Fruit fly (Drosophila melanogaster): ENCODE measurements around the gene CG6974.

CG6974 gene

dm6 chr3R:15089250-15089921 lies 10.3 kb upstream of the CG6974 start (continued):
- 0 out of 3 replicates have a peak, but pooled peaks have one; percentile 14 for TF ChIP-seq otp (GFP tag; IDR thresholded peaks at IDR 0.05)
- no peak for TF ChIP-seq ato (GFP tag; IDR thresholded peaks at IDR 0.05; ENCODE audit: partially characterized antibody)
- no peak for TF ChIP-seq MESR4 (GFP tag; optimal IDR thresholded peaks at IDR 0.05)
- no peak for TF ChIP-seq Hmx (GFP tag; optimal IDR thresholded peaks at IDR 0.05)
- no peak for TF ChIP-seq jigr1 (GFP tag; IDR thresholded peaks at IDR 0.05)
- TF ChIP-seq corto (GFP tag; optimal IDR thresholded peaks at IDR 0.05) = no peak
- no peak for TF ChIP-seq dimm (GFP tag; IDR thresholded peaks at IDR 0.05)
- peak; percentile 26; the same call in 1 of the 3 replicates for TF ChIP-seq Optix (GFP tag; IDR thresholded peaks at IDR 0.05)
- peak in 1 of 2 experiments; percentile 7 for TF ChIP-seq insv (GFP tag; optimal IDR thresholded peaks at IDR 0.05)
- TF ChIP-seq Hsf (GFP tag; optimal IDR thresholded peaks at IDR 0.05) = no peak
- TF ChIP-seq tin (GFP tag; optimal IDR thresholded peaks at IDR 0.05) = no peak
- TF ChIP-seq prd (optimal IDR thresholded peaks at IDR 0.05) = no peak
- peak; percentile 50; the same call in 2 of the 3 replicates for TF ChIP-seq prd (GFP tag; IDR thresholded peaks at IDR 0.05)
- peak; percentile 41 for TF ChIP-seq CG6683 (GFP tag; optimal IDR thresholded peaks at IDR 0.05)
- peak; percentile 29 for TF ChIP-seq grau (tag; optimal IDR thresholded peaks at IDR 0.05)
- TF ChIP-seq Trl (optimal IDR thresholded peaks at IDR 0.05) = peak in 1 of 2 experiments; percentile 2
- TF ChIP-seq Trl (GFP tag; optimal IDR thresholded peaks at IDR 0.05) = no peak
- no peak for TF ChIP-seq CG8765 (GFP tag; IDR thresholded peaks at IDR 0.05)
- TF ChIP-seq phol (tag; optimal IDR thresholded peaks at IDR 0.05) = no peak
- no peak for TF ChIP-seq Ada2b (GFP tag; IDR thresholded peaks at IDR 0.05)
- TF ChIP-seq tap (tag; optimal IDR thresholded peaks at IDR 0.05) = peak; percentile 15
- no peak for TF ChIP-seq tx (GFP tag; optimal IDR thresholded peaks at IDR 0.05)
- TF ChIP-seq bigmax (GFP tag; optimal IDR thresholded peaks at IDR 0.05) = no peak
- TF ChIP-seq Blimp-1 (GFP tag; optimal IDR thresholded peaks at IDR 0.05) = peak; percentile 60
- no peak for TF ChIP-seq danr (GFP tag; IDR thresholded peaks at IDR 0.05)
- TF ChIP-seq CoRest (tag; optimal IDR thresholded peaks at IDR 0.05) = peak; percentile 57
- TF ChIP-seq Drgx (GFP tag; IDR thresholded peaks at IDR 0.05) = no peak
- TF ChIP-seq CG2678 (tag; optimal IDR thresholded peaks at IDR 0.05) = peak; percentile 76
- TF ChIP-seq Kr (GFP tag; optimal IDR thresholded peaks at IDR 0.05) = peak; percentile 51
- no peak for TF ChIP-seq abd-A (tag; optimal IDR thresholded peaks at IDR 0.05)
- no peak for TF ChIP-seq Neu2 (GFP tag; optimal IDR thresholded peaks at IDR 0.05; ENCODE audit: borderline replicate concordance)
- peak; percentile 61 for TF ChIP-seq caup (GFP tag; optimal IDR thresholded peaks at IDR 0.05; ENCODE audit: severe bottlenecking)
- no peak for TF ChIP-seq hth (optimal IDR thresholded peaks at IDR 0.05)
- TF ChIP-seq Hr51 (GFP tag; optimal IDR thresholded peaks at IDR 0.05) = no peak
- no peak for TF ChIP-seq ken (GFP tag; IDR thresholded peaks at IDR 0.05)
- TF ChIP-seq Nf-YA (GFP tag; IDR thresholded peaks at IDR 0.05) = no peak
- no peak for TF ChIP-seq Poxn (GFP tag; IDR thresholded peaks at IDR 0.05)
- TF ChIP-seq CG7745 (tag; optimal IDR thresholded peaks at IDR 0.05) = peak; percentile 20
- TF ChIP-seq CG8924 (tag; optimal IDR thresholded peaks at IDR 0.05) = peak; percentile 41
- TF ChIP-seq Six4 (GFP tag; optimal IDR thresholded peaks at IDR 0.05) = no peak
- TF ChIP-seq maf-S (GFP tag; optimal IDR thresholded peaks at IDR 0.05) = no peak
- TF ChIP-seq twi (tag; optimal IDR thresholded peaks at IDR 0.05) = no peak
- no peak for TF ChIP-seq Oaz (GFP tag; IDR thresholded peaks at IDR 0.05)
- no peak for TF ChIP-seq CG8944 (GFP tag; optimal IDR thresholded peaks at IDR 0.05)
- no peak for TF ChIP-seq emc (GFP tag; optimal IDR thresholded peaks at IDR 0.05)
- no peak for TF ChIP-seq CG3065 (GFP tag; optimal IDR thresholded peaks at IDR 0.05)
- TF ChIP-seq CG10267 (tag; optimal IDR thresholded peaks at IDR 0.05) = peak; percentile 25
- TF ChIP-seq CG10979 (tag; optimal IDR thresholded peaks at IDR 0.05) = peak; percentile 10
- TF ChIP-seq nmo (GFP tag; optimal IDR thresholded peaks at IDR 0.05) = no peak
- no peak for TF ChIP-seq CG15073 (GFP tag; optimal IDR thresholded peaks at IDR 0.05)
- peak; percentile 27 for TF ChIP-seq wek (GFP tag; optimal IDR thresholded peaks at IDR 0.05)

Measured in whole organism, embryonic.